Worm (Caenorhabditis elegans) whole organism, late embryonic: ENCODE results near the gene frpr-2.

Experiments
- ama-1 ChIP-seq: fragments of 150-350 bp; optimal IDR thresholded peaks from 2 replicates; lab custom pipeline; 2014
- ceh-30 ChIP-seq: fragments of 150-350 bp; optimal IDR thresholded peaks from 2 replicates; lab custom pipeline; 2014; ENCODE audit warnings: missing biosample characterization, missing genetic modification characterization
- eyg-1 ChIP-seq: sonication (generic microtip); optimal IDR thresholded peaks from 2 replicates; lab custom pipeline; 2016; ENCODE audit warnings: missing genotype, missing genetic modification characterization, missing compliant biosample characterization
- fkh-10 ChIP-seq: fragments of 150-350 bp; optimal IDR thresholded peaks from 2 replicates; lab custom pipeline; 2014; ENCODE audit warnings: missing biosample characterization, missing genetic modification reagents, missing genetic modification characterization
- hlh-8 ChIP-seq: sonication (generic microtip); optimal IDR thresholded peaks from 2 replicates; lab custom pipeline; 2016; ENCODE audit warnings: missing genotype, missing genetic modification characterization, missing compliant biosample characterization
- nhr-11 ChIP-seq: fragments of 150-350 bp; optimal IDR thresholded peaks from 2 replicates; lab custom pipeline; 2014; ENCODE audit warnings: missing biosample characterization, missing genetic modification characterization
- sox-4 ChIP-seq: sonication (generic microtip); optimal IDR thresholded peaks from 2 replicates; lab custom pipeline; 2017; ENCODE audit warnings: mild to moderate bottlenecking, missing genetic modification characterization, inconsistent platforms, missing compliant biosample characterization
- ttx-3 ChIP-seq: sonication (generic microtip); optimal IDR thresholded peaks from 2 replicates; lab custom pipeline; 2016; ENCODE audit warnings: missing genetic modification reagents, missing genetic modification characterization, missing compliant biosample characterization

DNA sequence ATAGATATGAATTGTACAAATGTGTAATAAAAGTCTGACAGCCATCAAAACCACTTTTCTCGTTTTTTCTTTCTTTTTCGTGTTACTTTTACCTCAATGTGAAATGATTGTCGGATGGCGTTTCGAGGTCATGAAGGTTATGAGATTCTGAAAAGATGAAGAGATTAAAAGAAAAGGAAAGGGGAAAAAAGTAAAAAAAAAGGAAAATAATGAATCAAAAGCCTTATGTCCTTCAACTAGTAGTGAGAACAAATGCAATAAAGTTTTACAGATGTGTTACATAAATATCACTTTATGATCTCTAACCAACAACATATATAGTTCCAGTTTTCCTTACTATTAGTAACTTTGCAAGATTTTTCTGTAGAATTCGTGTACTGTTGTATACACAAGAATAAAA is 24.5 kb upstream of the frpr-2 start, which contains the start of gene gmap-3:
- TF ChIP-seq nhr-11 (tag; lab: Kevin White, UChicago) = no peak
- no peak for TF ChIP-seq sox-4
- TF ChIP-seq ttx-3 (tag; lab: Kevin White, UChicago) = no peak
- TF ChIP-seq ceh-30 (tag; lab: Kevin White, UChicago) = no peak
- TF ChIP-seq hlh-8 (tag; lab: Kevin White, UChicago) = no peak
- TF ChIP-seq eyg-1 (tag; lab: Kevin White, UChicago) = no peak
- TF ChIP-seq fkh-10 (GFP tag; lab: Kevin White, UChicago) = no peak
- no peak for TF ChIP-seq ama-1 (lab: Kevin White, UChicago)
